Fruit fly (Drosophila melanogaster) whole organism, embryonic: ENCODE data around the gene CG13064.

Experiments
- Atf-2 ChIP-seq: fragments of 200-800 bp; sonication (Bioruptor generic); optimal IDR thresholded peaks from 2 replicates; lab custom pipeline; 2016; ENCODE audit warnings: missing biosample characterization, missing genetic modification characterization
- B-H2 ChIP-seq: fragments of 200-800 bp; sonication (Bioruptor generic); optimal IDR thresholded peaks from 2 replicates; lab custom pipeline; 2018; ENCODE audit warnings: missing biosample characterization, mild to moderate bottlenecking, missing genetic modification characterization
- Bteb2 ChIP-seq: fragments of 200-800 bp; sonication (Bioruptor generic); optimal IDR thresholded peaks from 2 replicates; lab custom pipeline; 2016; ENCODE audit warnings: missing biosample characterization, missing genetic modification characterization
- CG10979 ChIP-seq: fragments of 200-800 bp; sonication (Bioruptor generic); optimal IDR thresholded peaks from 2 replicates; lab custom pipeline; 2018; ENCODE audit warnings: missing biosample characterization, mild to moderate bottlenecking, missing genetic modification characterization, moderate library complexity
- CG11696 ChIP-seq: fragments of 200-800 bp; sonication (Bioruptor generic); IDR thresholded peaks from 2 replicates; pipeline ENCODE4 v1.3.6; 2022; ENCODE audit warnings: missing biosample characterization, missing genetic modification characterization
- CG12071 ChIP-seq: fragments of 200-800 bp; sonication (Bioruptor generic); optimal IDR thresholded peaks from 3 replicates; lab custom pipeline; 2018; ENCODE audit warnings: missing biosample characterization, mild to moderate bottlenecking, missing genetic modification characterization
- CG12155 ChIP-seq: fragments of 200-800 bp; sonication (Bioruptor generic); optimal IDR thresholded peaks from 3 replicates; lab custom pipeline; 2016; ENCODE audit warnings: missing biosample characterization, missing genetic modification characterization
- CG12236 ChIP-seq: fragments of 200-800 bp; sonication (Bioruptor generic); optimal IDR thresholded peaks from 2 replicates; lab custom pipeline; 2016; ENCODE audit warnings: missing biosample characterization, missing genetic modification characterization
- CG12942 ChIP-seq: fragments of 200-800 bp; sonication (Bioruptor generic); optimal IDR thresholded peaks from 3 replicates; lab custom pipeline; 2016; ENCODE audit warnings: missing biosample characterization, missing genetic modification characterization
- CG13894 ChIP-seq: fragments of 200-800 bp; sonication (Bioruptor generic); optimal IDR thresholded peaks from 3 replicates; lab custom pipeline; 2018; ENCODE audit warnings: missing biosample characterization, mild to moderate bottlenecking, missing genetic modification characterization, moderate library complexity
- CG14050 ChIP-seq: fragments of 200-800 bp; sonication (Bioruptor generic); IDR thresholded peaks from 3 replicates; pipeline ENCODE4 v1.3.6; 2022; ENCODE audit warnings: missing biosample characterization, missing genetic modification characterization
- CG14965 ChIP-seq: fragments of 200-800 bp; sonication (Bioruptor generic); optimal IDR thresholded peaks from 2 replicates; lab custom pipeline; 2016; ENCODE audit warnings: missing biosample characterization, missing genetic modification characterization, borderline replicate concordance
- CG15514 ChIP-seq: fragments of 200-800 bp; sonication (Bioruptor generic); optimal IDR thresholded peaks from 3 replicates; lab custom pipeline; 2017; ENCODE audit warnings: missing biosample characterization, missing genetic modification characterization, mild to moderate bottlenecking, moderate library complexity, missing genetic modification reagents
- CG16779 ChIP-seq: fragments of 200-800 bp; sonication (Bioruptor generic); IDR thresholded peaks from 2 replicates; pipeline ENCODE4 v1.3.6; 2022; ENCODE audit warnings: missing biosample characterization, missing genetic modification characterization
- CG18476 ChIP-seq: fragments of 200-800 bp; sonication (Bioruptor generic); optimal IDR thresholded peaks from 2 replicates; lab custom pipeline; 2016; ENCODE audit warnings: missing biosample characterization, mild to moderate bottlenecking, missing genetic modification characterization
- CG3995 ChIP-seq: fragments of 200-800 bp; sonication (Bioruptor generic); optimal IDR thresholded peaks from 3 replicates; lab custom pipeline; 2016; ENCODE audit warnings: missing biosample characterization, missing genetic modification characterization
- CG43689 ChIP-seq: fragments of 200-800 bp; sonication (Bioruptor generic); IDR thresholded peaks from 2 replicates; pipeline ENCODE4 v1.3.6; 2022; ENCODE audit warnings: missing biosample characterization, missing genetic modification characterization
- CG4404 ChIP-seq: fragments of 200-800 bp; sonication (Bioruptor generic); IDR thresholded peaks from 2 replicates; pipeline ENCODE4 v1.3.6; 2022; ENCODE audit warnings: missing biosample characterization, missing genetic modification characterization
- CG4730 ChIP-seq: fragments of 200-800 bp; sonication (Bioruptor generic); IDR thresholded peaks from 2 replicates; pipeline ENCODE4 v1.3.6; 2022; ENCODE audit warnings: missing biosample characterization, missing genetic modification characterization
- CG5953 ChIP-seq: fragments of 200-800 bp; sonication (Bioruptor generic); IDR thresholded peaks from 2 replicates; pipeline ENCODE4 v1.3.6; 2022; ENCODE audit warnings: missing biosample characterization, missing genetic modification characterization
- CG6854 ChIP-seq: fragments of 200-800 bp; sonication (Bioruptor generic); optimal IDR thresholded peaks from 3 replicates; lab custom pipeline; 2017; ENCODE audit warnings: missing biosample characterization, mild to moderate bottlenecking, missing genetic modification characterization
- CG7357 ChIP-seq: fragments of 200-800 bp; sonication (Bioruptor generic); IDR thresholded peaks from 3 replicates; pipeline ENCODE4 v1.3.6; 2022; ENCODE audit warnings: missing biosample characterization, missing genetic modification characterization
- CG8281 ChIP-seq: fragments of 200-800 bp; sonication (Bioruptor generic); optimal IDR thresholded peaks from 2 replicates; lab custom pipeline; 2018; ENCODE audit warnings: missing biosample characterization, mild to moderate bottlenecking, missing genetic modification characterization, moderate library complexity
- CG8944 ChIP-seq: fragments of 200-800 bp; sonication (Bioruptor generic); optimal IDR thresholded peaks from 3 replicates; lab custom pipeline; 2016; ENCODE audit warnings: missing biosample characterization, missing genetic modification characterization
- CkIIα-i1 ChIP-seq: fragments of 200-800 bp; sonication (Bioruptor generic); IDR thresholded peaks from 2 replicates; pipeline ENCODE4 v1.3.6; 2022; ENCODE audit warnings: missing biosample characterization, missing genetic modification characterization
- Dek ChIP-seq: fragments of 200-800 bp; sonication (Bioruptor generic); optimal IDR thresholded peaks from 3 replicates; lab custom pipeline; 2019; ENCODE audit warnings: missing biosample characterization, mild to moderate bottlenecking, missing genetic modification characterization, moderate library complexity
- Fer2 ChIP-seq: fragments of 200-800 bp; sonication (Bioruptor generic); optimal IDR thresholded peaks from 2 replicates; lab custom pipeline; 2018; ENCODE audit warnings: missing biosample characterization, mild to moderate bottlenecking, missing genetic modification characterization, moderate library complexity
- Hey ChIP-seq: fragments of 200-800 bp; sonication (Bioruptor generic); optimal IDR thresholded peaks from 3 replicates; lab custom pipeline; 2018; ENCODE audit warnings: missing biosample characterization, mild to moderate bottlenecking, missing genetic modification characterization
- MBD-R2 ChIP-seq: fragments of 200-800 bp; sonication (Bioruptor generic); IDR thresholded peaks from 2 replicates; pipeline ENCODE4 v1.3.6; 2022; ENCODE audit warnings: missing biosample characterization, missing genetic modification characterization
- Nf-YB ChIP-seq: fragments of 200-800 bp; sonication (Bioruptor generic); optimal IDR thresholded peaks from 3 replicates; lab custom pipeline; 2019; ENCODE audit warnings: missing biosample characterization, mild to moderate bottlenecking, missing genetic modification characterization, moderate library complexity
- Poxn ChIP-seq: fragments of 200-800 bp; sonication (Bioruptor generic); IDR thresholded peaks from 2 replicates; pipeline ENCODE4 v1.3.6; 2022; ENCODE audit warnings: missing biosample characterization, missing genetic modification characterization
- Rx ChIP-seq: fragments of 200-800 bp; sonication (Bioruptor generic); IDR thresholded peaks from 2 replicates; pipeline ENCODE4 v1.3.6; 2022; ENCODE audit warnings: missing biosample characterization, missing genetic modification characterization
- Six4 ChIP-seq: fragments of 200-800 bp; sonication (Bioruptor generic); optimal IDR thresholded peaks from 2 replicates; lab custom pipeline; 2016; ENCODE audit warnings: missing biosample characterization, missing genetic modification characterization
- Xbp1 ChIP-seq: fragments of 200-800 bp; sonication (Bioruptor generic); optimal IDR thresholded peaks from 3 replicates; lab custom pipeline; 2016; ENCODE audit warnings: missing biosample characterization, mild to moderate bottlenecking, missing genetic modification characterization
- ac ChIP-seq: fragments of 200-800 bp; sonication (Bioruptor generic); optimal IDR thresholded peaks from 3 replicates; lab custom pipeline; 2017; ENCODE audit warnings: missing biosample characterization, mild to moderate bottlenecking, missing genetic modification characterization
- ato ChIP-seq: fragments of 200-800 bp; sonication (Bioruptor generic); IDR thresholded peaks from 2 replicates; pipeline ENCODE4 v1.3.6; 2022; ENCODE audit warnings: missing biosample characterization, missing genetic modification characterization; ENCODE audit not compliant: partially characterized antibody
- cato ChIP-seq: fragments of 200-800 bp; sonication (Bioruptor generic); optimal IDR thresholded peaks from 2 replicates; lab custom pipeline; 2016; ENCODE audit warnings: missing biosample characterization, missing genetic modification characterization, borderline replicate concordance
- crol ChIP-seq: fragments of 200-800 bp; sonication (Bioruptor generic); IDR thresholded peaks from 2 replicates; pipeline ENCODE4 v1.3.6; 2022; ENCODE audit warnings: missing biosample characterization, missing genetic modification characterization
- cwo ChIP-seq: fragments of 200-800 bp; sonication (Bioruptor generic); optimal IDR thresholded peaks from 3 replicates; lab custom pipeline; 2017; ENCODE audit warnings: missing biosample characterization, missing genetic modification characterization, mild to moderate bottlenecking, moderate library complexity, missing genetic modification reagents
- fd3F ChIP-seq: fragments of 200-800 bp; sonication (Bioruptor generic); optimal IDR thresholded peaks from 2 replicates; lab custom pipeline; 2018; ENCODE audit warnings: missing biosample characterization, mild to moderate bottlenecking, missing genetic modification characterization, moderate library complexity
- gem ChIP-seq: fragments of 200-800 bp; sonication (Bioruptor generic); optimal IDR thresholded peaks from 2 replicates; lab custom pipeline; 2019; ENCODE audit warnings: missing biosample characterization, mild to moderate bottlenecking, missing genetic modification characterization, moderate library complexity
- ham ChIP-seq: fragments of 200-800 bp; sonication (Bioruptor generic); IDR thresholded peaks from 2 replicates; pipeline ENCODE4 v1.3.6; 2022; ENCODE audit warnings: missing biosample characterization, missing genetic modification characterization
- lab ChIP-seq: fragments of 200-800 bp; sonication (Bioruptor generic); optimal IDR thresholded peaks from 3 replicates; lab custom pipeline; 2017; ENCODE audit warnings: missing biosample characterization, missing genetic modification characterization, mild to moderate bottlenecking, moderate library complexity, missing genetic modification reagents
- psq ChIP-seq: fragments of 200-800 bp; sonication (Bioruptor generic); optimal IDR thresholded peaks from 2 replicates; lab custom pipeline; 2017; ENCODE audit warnings: missing biosample characterization, missing genetic modification characterization
- slp2 ChIP-seq: fragments of 200-800 bp; sonication (Bioruptor generic); optimal IDR thresholded peaks from 2 replicates; lab custom pipeline; 2016; ENCODE audit warnings: missing biosample characterization, missing genetic modification characterization
- ssp ChIP-seq: fragments of 200-800 bp; sonication (Bioruptor generic); IDR thresholded peaks from 2 replicates; pipeline ENCODE4 v1.3.6; 2022; ENCODE audit warnings: missing biosample characterization, missing genetic modification characterization
- stc ChIP-seq: fragments of 200-800 bp; sonication (Bioruptor generic); IDR thresholded peaks from 2 replicates; pipeline ENCODE4 v1.3.6; 2022; ENCODE audit warnings: missing biosample characterization, missing genetic modification characterization
- tgo ChIP-seq: fragments of 200-800 bp; sonication (Bioruptor generic); IDR thresholded peaks from 3 replicates; pipeline ENCODE4 v1.3.6; 2022; ENCODE audit warnings: missing biosample characterization, missing genetic modification characterization
- unc-4 ChIP-seq: fragments of 200-800 bp; sonication (Bioruptor generic); IDR thresholded peaks from 2 replicates; pipeline ENCODE4 v1.3.6; 2022; ENCODE audit warnings: missing biosample characterization, missing genetic modification characterization; ENCODE audit not compliant: partially characterized antibody
- z ChIP-seq: fragments of 200-800 bp; sonication (Bioruptor generic); IDR thresholded peaks from 3 replicates; pipeline ENCODE4 v1.3.6; 2022; ENCODE audit warnings: missing biosample characterization, missing genetic modification characterization

CG13064 gene

DNA sequence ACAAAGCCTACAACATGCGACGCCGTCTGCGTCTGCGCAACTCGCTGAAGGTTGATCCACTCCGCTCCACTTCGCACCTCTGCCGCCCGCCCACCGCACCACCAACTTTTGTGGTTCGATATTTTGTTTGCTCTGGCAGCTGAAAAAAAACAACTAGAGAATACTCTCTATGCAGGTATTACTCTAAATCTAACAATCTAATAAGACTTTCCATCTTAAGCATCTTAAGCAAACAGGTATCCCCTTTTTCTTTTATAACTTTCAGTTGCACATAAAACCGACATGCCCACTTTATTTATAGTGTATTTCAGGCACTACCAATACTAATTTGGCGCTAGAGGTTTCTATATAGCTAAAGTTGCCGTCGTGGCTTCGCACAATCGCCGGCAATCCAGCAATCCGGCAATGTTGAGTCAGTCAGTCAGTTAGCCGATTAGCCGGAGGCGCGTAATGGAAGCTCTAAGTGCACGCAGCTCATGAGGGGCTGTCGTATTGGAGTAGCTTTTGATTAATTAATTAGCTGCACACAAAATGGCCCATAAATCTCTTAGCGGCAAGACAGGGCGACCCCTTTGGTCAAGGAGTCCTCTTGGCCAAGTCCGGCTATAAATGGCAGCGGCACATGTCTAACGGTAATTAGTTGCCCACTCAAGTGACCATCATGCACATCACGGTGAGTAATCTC, 48.1 kb downstream of the CG13064 start, which contains the start of gene CG13058 (continued):
- TF ChIP-seq Six4 (GFP tag; lab: Kevin White, UChicago): no peak
- TF ChIP-seq CG8281 (tag; lab: Kevin White, UChicago): peak; percentile 79
- peak; percentile 52; the same call in 1 of the 2 replicates for TF ChIP-seq CG43689 (GFP tag; lab: Robert Waterston, UW)
- peak; percentile 60 for TF ChIP-seq Xbp1 (GFP tag; lab: Kevin White, UChicago)
- no peak for TF ChIP-seq CG10979 (tag; lab: Kevin White, UChicago)
- peak; percentile 14 for TF ChIP-seq CG18476
- no peak for TF ChIP-seq Poxn (GFP tag; lab: Robert Waterston, UW)
- peak; percentile 56 for TF ChIP-seq CG12071
- TF ChIP-seq z (GFP tag; lab: Robert Waterston, UW): no peak
- TF ChIP-seq CG4730 (GFP tag; lab: Robert Waterston, UW): no peak; the same call in 1 of the 2 replicates
- no peak for TF ChIP-seq CG12236 (GFP tag; lab: Kevin White, UChicago)
- TF ChIP-seq Hey (tag; lab: Kevin White, UChicago): no peak
- TF ChIP-seq CG7357 (GFP tag; lab: Robert Waterston, UW): 0 out of 3 replicates have a peak, but pooled peaks have one; percentile 41
- no peak for TF ChIP-seq ham (GFP tag; lab: Robert Waterston, UW)
- peak; percentile 45 for TF ChIP-seq CG12942 (GFP tag; lab: Kevin White, UChicago)
- TF ChIP-seq CG13894 (tag; lab: Kevin White, UChicago): peak; percentile 53
- TF ChIP-seq CG16779: no peak
- no peak for TF ChIP-seq CG4404
- TF ChIP-seq CG15514 (GFP tag; lab: Kevin White, UChicago): peak; percentile 51
- TF ChIP-seq CG11696 (GFP tag; lab: Robert Waterston, UW): no peak
- TF ChIP-seq B-H2 (GFP tag; lab: Kevin White, UChicago): no peak
- TF ChIP-seq ac (GFP tag; lab: Kevin White, UChicago): no peak
- TF ChIP-seq cwo (GFP tag; lab: Kevin White, UChicago): peak; percentile 38
- TF ChIP-seq fd3F (GFP tag; lab: Kevin White, UChicago): peak; percentile 72
- no peak for TF ChIP-seq CG14965 (GFP tag; lab: Kevin White, UChicago)
- peak; percentile 39 for TF ChIP-seq CG6854 (GFP tag; lab: Kevin White, UChicago)
- no peak for TF ChIP-seq CkIIα-i1
- TF ChIP-seq cato: no peak
- peak; percentile 37 for TF ChIP-seq slp2
- peak; percentile 36 for TF ChIP-seq CG8944 (GFP tag; lab: Kevin White, UChicago)
- TF ChIP-seq tgo (GFP tag; lab: Robert Waterston, UW): peak; percentile 52; the same call in 2 of the 3 replicates
- no peak for TF ChIP-seq Rx (GFP tag; lab: Robert Waterston, UW)
- no peak for TF ChIP-seq ssp (GFP tag; lab: Robert Waterston, UW)
- TF ChIP-seq Bteb2 (GFP tag; lab: Kevin White, UChicago): peak; percentile 42
- TF ChIP-seq unc-4 (GFP tag; lab: Robert Waterston, UW): no peak
- no peak for TF ChIP-seq psq (GFP tag; lab: Kevin White, UChicago)
- peak; percentile 60 for TF ChIP-seq Dek (tag; lab: Kevin White, UChicago)
- TF ChIP-seq Nf-YB (GFP tag; lab: Kevin White, UChicago): no peak
- TF ChIP-seq crol (GFP tag; lab: Robert Waterston, UW): peak; percentile 69
- no peak for TF ChIP-seq CG5953 (GFP tag; lab: Robert Waterston, UW)
- peak; percentile 4 for TF ChIP-seq Atf-2
- no peak for TF ChIP-seq ato (GFP tag; lab: Robert Waterston, UW)
- TF ChIP-seq stc (GFP tag; lab: Robert Waterston, UW): no peak
- peak; percentile 83 for TF ChIP-seq lab (GFP tag; lab: Kevin White, UChicago)
- peak; percentile 29 for TF ChIP-seq CG12155 (GFP tag; lab: Kevin White, UChicago)
- TF ChIP-seq CG14050 (GFP tag; lab: Robert Waterston, UW): peak; percentile 76
- TF ChIP-seq MBD-R2 (GFP tag; lab: Robert Waterston, UW): peak; percentile 48
- no peak for TF ChIP-seq Fer2 (tag; lab: Kevin White, UChicago)
- peak; percentile 80 for TF ChIP-seq gem
- TF ChIP-seq CG3995 (GFP tag; lab: Kevin White, UChicago): no peak
